Fruit fly (Drosophila melanogaster): ENCODE measurements around the gene ND-42.

DNA sequence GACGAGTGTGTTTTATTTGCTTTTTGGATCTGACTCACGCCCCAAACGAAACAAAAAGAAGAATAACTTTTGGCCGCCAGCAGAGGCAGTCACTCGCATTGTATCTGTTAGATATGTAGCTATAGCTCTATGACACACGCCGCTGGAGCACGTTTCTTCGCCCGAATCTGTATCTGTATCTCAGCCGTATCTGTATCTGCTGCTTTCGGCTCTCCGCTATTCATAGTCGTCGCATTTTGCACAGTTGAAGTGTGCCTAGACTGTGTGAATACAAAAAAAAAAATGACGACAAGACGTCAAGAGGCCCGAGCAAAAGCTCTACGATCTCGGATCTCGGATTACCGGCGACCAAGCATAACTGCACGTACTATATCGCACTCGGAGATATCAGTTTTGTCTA is 19.2 kb downstream of the ND-42 start:
- no peak for TF ChIP-seq CG17806 (tag; optimal IDR thresholded peaks at IDR 0.05)
- TF ChIP-seq CG14655 (GFP tag; optimal IDR thresholded peaks at IDR 0.05), result no peak
- TF ChIP-seq Pif1A (GFP tag; optimal IDR thresholded peaks at IDR 0.05), result no peak
- no peak for TF ChIP-seq EcR (GFP tag; optimal IDR thresholded peaks at IDR 0.05)
- TF ChIP-seq CG32121 (GFP tag; IDR thresholded peaks at IDR 0.05), result no peak
- TF ChIP-seq D1 (tag; optimal IDR thresholded peaks at IDR 0.05), result no peak
- TF ChIP-seq CG4496 (GFP tag; IDR thresholded peaks at IDR 0.05), result no peak
- no peak for TF ChIP-seq CG15710 (tag; optimal IDR thresholded peaks at IDR 0.05)
- no peak for TF ChIP-seq CG8159 (tag; optimal IDR thresholded peaks at IDR 0.05)
- TF ChIP-seq CG9948 (tag; optimal IDR thresholded peaks at IDR 0.05), result no peak
- TF ChIP-seq Snoo (tag; optimal IDR thresholded peaks at IDR 0.05), result no peak

Data from whole organism, pupa.